Fruit fly (Drosophila melanogaster) S2 (cell line): ENCODE data around the gene CG7483.

ENCODE experiments used
- CG8478 ChIP-seq: fragments of >200 bp; optimal IDR thresholded peaks from 2 replicates; lab custom pipeline; 2018
- CTCF ChIP-seq, 2 experiments: fragments of >200 bp; optimal IDR thresholded peaks; 2 replicates each; lab custom pipeline; 2018

- TF ChIP-seq CG8478, result no peak
- no peak for TF ChIP-seq CTCF (optimal IDR thresholded peaks at IDR 0.05; lab: Kevin White, UChicago)
Measured at dm6 chr3R:8284234-8284633, 28.8 kb upstream of the CG7483 start.
